Fruit fly (Drosophila melanogaster): ENCODE results near the gene P5CDh2.

The P5CDh2 gene

DNA sequence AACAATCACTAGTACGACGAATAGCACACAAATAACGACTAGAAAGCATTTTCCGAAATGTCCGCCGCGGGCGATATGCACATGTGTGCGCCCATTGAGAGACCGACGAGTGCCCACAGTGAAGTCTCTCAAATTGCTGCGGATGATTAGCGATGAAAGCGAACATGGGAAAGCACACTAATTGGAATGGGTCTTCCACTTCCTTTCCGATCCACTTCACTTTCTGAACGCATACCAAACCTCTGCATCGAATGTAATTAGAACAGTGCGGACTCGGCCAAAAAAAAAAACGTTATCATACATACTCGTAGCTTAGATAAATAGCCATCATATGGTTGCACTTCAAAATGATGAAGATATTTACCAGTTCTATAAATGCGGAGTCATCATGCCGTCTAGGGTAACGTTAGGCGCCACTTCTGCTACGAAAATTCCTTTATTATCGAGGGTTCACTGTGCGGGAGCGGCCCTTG, 27.7 kb upstream of the P5CDh2 start:
- peak; percentile 36 for TF ChIP-seq Pif1A (GFP tag; optimal IDR thresholded peaks at IDR 0.05)
- no peak for TF ChIP-seq EcR (GFP tag; optimal IDR thresholded peaks at IDR 0.05)
- TF ChIP-seq Ets98B (GFP tag; IDR thresholded peaks at IDR 0.05), result peak; percentile 54; the same call in 1 of the 2 replicates
- no peak for TF ChIP-seq CG32121 (GFP tag; IDR thresholded peaks at IDR 0.05)
- TF ChIP-seq CG8159 (tag; optimal IDR thresholded peaks at IDR 0.05), result peak; percentile 3
- TF ChIP-seq CG14655 (GFP tag; optimal IDR thresholded peaks at IDR 0.05), result peak; percentile 44
- no peak for TF ChIP-seq CG12605 (GFP tag; IDR thresholded peaks at IDR 0.05)
- peak; percentile 59; the same call in 2 of the 3 replicates for TF ChIP-seq CG4496 (GFP tag; IDR thresholded peaks at IDR 0.05)
- TF ChIP-seq Pif1B (GFP tag; optimal IDR thresholded peaks at IDR 0.05), result no peak
- TF ChIP-seq CG15710 (tag; optimal IDR thresholded peaks at IDR 0.05), result peak; percentile 2
- no peak for TF ChIP-seq rn (GFP tag; IDR thresholded peaks at IDR 0.05)
- no peak for TF ChIP-seq CG10348 (GFP tag; IDR thresholded peaks at IDR 0.05)
- TF ChIP-seq Snoo (tag; optimal IDR thresholded peaks at IDR 0.05), result no peak
- peak; percentile 28 for TF ChIP-seq CG8301 (tag; optimal IDR thresholded peaks at IDR 0.05)
- TF ChIP-seq CG13204 (GFP tag; optimal IDR thresholded peaks at IDR 0.05), result no peak
- peak; percentile 53; the same call in 1 of the 3 replicates for TF ChIP-seq fd96Ca (GFP tag; IDR thresholded peaks at IDR 0.05)
- TF ChIP-seq D1 (tag; optimal IDR thresholded peaks at IDR 0.05), result no peak
- peak; percentile 19 for TF ChIP-seq CG9948 (tag; optimal IDR thresholded peaks at IDR 0.05)
- TF ChIP-seq CG34367 (tag; optimal IDR thresholded peaks at IDR 0.05), result no peak
- TF ChIP-seq gl (tag; optimal IDR thresholded peaks at IDR 0.05), result no peak
- no peak for TF ChIP-seq CG17806 (tag; optimal IDR thresholded peaks at IDR 0.05)

DNA sequence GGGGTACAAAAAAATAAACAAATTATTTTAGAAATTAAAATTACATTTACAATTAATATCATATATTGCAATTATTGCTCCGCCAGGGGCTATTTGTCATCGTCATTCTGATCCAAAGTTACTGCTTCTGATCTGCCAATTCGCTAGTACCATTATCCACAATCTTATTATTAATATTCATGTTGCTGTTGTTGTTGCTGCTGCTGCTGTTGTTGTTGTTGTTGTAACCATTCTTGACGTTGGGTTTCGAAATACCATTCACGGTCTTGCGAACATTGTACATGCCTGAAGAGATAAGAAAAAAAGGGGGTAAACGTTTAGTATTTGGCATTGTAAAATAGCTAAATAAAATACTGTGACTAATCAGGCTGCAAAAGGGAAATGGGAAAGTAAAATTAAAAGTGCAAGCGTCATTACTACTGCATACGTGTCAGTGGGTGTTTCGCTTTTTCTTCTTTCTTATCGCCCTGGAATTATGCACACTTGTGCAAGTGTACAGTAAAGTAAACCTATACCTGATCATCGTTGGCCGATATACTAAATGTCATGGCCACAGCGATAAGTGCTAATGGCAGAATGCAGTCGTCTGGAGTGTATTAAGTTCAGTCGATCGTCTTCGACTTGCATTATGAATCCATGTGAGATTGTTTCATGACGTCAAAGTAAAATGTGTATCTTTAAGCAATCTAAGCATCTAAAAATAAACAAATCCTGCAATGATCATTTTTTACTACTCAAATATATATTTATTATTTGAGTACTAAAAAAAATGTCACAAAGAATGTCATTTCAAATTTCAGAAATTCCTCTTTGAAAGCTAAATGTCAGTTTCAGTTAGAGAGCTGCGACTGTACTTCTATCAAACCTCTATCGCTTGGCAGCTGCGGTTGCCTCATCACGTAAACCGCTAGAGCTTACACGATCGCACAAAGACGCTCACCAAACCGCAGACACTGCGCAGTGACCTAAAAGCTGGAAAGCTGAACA, 25.9 kb upstream of the P5CDh2 start:
- peak; percentile 80 for TF ChIP-seq EcR (GFP tag; optimal IDR thresholded peaks at IDR 0.05)
- TF ChIP-seq Pif1A (GFP tag; optimal IDR thresholded peaks at IDR 0.05), result no peak
- TF ChIP-seq gl (tag; optimal IDR thresholded peaks at IDR 0.05), result no peak
- TF ChIP-seq Pif1B (GFP tag; optimal IDR thresholded peaks at IDR 0.05), result no peak

DNA sequence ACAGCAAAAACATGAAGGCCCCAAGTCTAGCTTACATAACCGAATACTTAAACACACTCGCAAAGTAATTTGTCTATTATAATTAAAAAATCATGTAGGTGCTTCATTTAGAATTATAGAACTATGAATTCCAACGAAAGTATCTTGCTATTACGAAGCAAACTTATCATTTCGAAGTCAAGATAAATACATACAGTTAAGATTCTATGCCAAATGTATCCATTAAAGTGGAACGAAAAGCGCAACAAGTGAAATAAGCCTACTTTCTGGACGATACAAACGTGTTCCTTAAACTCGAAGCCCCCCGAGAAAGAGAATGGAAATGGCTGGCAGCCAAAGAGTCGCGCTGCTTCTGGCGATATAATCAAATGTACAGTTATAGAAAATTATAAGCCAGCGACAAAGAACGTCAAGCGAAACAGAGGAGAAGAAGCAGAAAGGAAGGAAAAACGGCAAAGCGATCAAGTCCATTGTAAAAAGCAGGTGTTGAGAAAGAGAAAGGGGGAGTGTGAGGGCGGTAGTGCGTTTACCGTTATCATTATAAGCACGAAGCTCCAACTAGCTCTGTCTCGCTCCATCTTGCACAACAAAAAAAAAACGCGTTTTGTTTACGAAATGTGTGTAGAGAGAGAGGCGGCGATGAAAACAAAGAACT, 25.0 kb upstream of the P5CDh2 start:
- 0 out of 3 replicates have a peak, but pooled peaks have one; percentile 33 for TF ChIP-seq fd96Ca (GFP tag; IDR thresholded peaks at IDR 0.05)
- TF ChIP-seq Ets98B (GFP tag; IDR thresholded peaks at IDR 0.05), result 0 out of 2 replicates have a peak, but pooled peaks have one; percentile 11
- TF ChIP-seq CG8301 (tag; optimal IDR thresholded peaks at IDR 0.05), result peak; percentile 21
- TF ChIP-seq Snoo (tag; optimal IDR thresholded peaks at IDR 0.05), result no peak
- no peak for TF ChIP-seq CG13204 (GFP tag; optimal IDR thresholded peaks at IDR 0.05)
- peak; percentile 39 for TF ChIP-seq CG15710 (tag; optimal IDR thresholded peaks at IDR 0.05)
- TF ChIP-seq CG9948 (tag; optimal IDR thresholded peaks at IDR 0.05), result peak; percentile 32
- TF ChIP-seq CG14655 (GFP tag; optimal IDR thresholded peaks at IDR 0.05), result peak; percentile 35
- no peak for TF ChIP-seq Pif1B (GFP tag; optimal IDR thresholded peaks at IDR 0.05)
- peak; percentile 44 for TF ChIP-seq EcR (GFP tag; optimal IDR thresholded peaks at IDR 0.05)
- peak; percentile 54 for TF ChIP-seq CG8159 (tag; optimal IDR thresholded peaks at IDR 0.05)
- TF ChIP-seq CG17806 (tag; optimal IDR thresholded peaks at IDR 0.05), result peak; percentile 33
- TF ChIP-seq Pif1A (GFP tag; optimal IDR thresholded peaks at IDR 0.05), result peak; percentile 1

DNA sequence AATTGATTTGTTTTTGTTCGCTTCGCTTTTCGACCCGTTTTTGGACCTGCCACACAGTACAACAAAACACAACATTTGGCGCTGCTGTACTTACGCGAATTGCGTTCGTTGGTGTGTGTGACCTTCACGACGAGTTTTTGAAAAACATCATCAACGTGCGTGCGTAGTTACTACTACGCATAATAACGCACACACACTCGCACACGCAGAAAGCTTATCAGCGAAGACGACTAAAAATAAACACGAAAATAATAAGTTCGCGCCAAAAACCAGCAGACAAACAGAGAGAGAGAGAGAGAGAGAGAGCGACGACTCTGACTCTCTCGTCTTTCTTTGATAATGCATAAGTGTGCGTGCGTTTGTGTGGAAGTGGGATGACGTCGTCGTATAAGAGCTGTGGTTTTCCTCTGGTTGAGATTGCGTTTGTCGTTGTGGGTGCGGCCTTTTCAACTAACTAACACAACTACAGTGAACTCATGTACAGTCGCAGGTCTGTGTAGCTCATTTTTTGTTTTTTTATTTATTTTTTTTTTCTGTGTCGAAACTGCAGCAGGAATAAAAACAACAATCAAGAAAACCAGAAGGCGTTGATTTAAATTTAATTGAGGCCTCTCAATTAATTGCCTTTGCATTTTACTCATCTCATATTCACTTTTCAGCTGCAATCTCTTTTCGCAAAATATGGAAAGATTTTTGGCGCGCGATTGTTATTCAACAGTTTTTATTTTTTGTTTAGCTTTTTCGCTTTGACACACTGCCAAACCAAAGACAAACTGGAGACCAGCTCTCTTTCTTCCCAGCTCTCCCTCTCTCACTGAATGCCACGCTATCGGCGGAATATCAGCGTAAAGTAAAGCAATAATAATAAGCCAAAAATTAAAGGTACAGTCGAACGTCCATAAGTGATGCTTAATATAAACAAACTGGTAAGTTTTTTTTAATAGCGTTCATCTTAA, 23.8 kb upstream of the P5CDh2 start:
- TF ChIP-seq EcR (GFP tag; optimal IDR thresholded peaks at IDR 0.05) (peak; percentile 88), CG32121 (GFP tag; IDR thresholded peaks at IDR 0.05) (peak; percentile 67; the same call in 1 of the 2 replicates), Snoo (tag; optimal IDR thresholded peaks at IDR 0.05) (peak; percentile 42), fd96Ca (GFP tag; IDR thresholded peaks at IDR 0.05) (peak; percentile 52; the same call in 2 of the 3 replicates), CG9948 (tag; optimal IDR thresholded peaks at IDR 0.05) (peak; percentile 36), CG34367 (tag; optimal IDR thresholded peaks at IDR 0.05) (peak; percentile 1), rn (GFP tag; IDR thresholded peaks at IDR 0.05) (0 out of 2 replicates have a peak, but pooled peaks have one; percentile 28), D1 (tag; optimal IDR thresholded peaks at IDR 0.05) (no peak), Pif1A (GFP tag; optimal IDR thresholded peaks at IDR 0.05) (peak; percentile 66), Ets98B (GFP tag; IDR thresholded peaks at IDR 0.05) (peak; percentile 68; the same call in 1 of the 2 replicates), CG14655 (GFP tag; optimal IDR thresholded peaks at IDR 0.05) (peak; percentile 27), CG8159 (tag; optimal IDR thresholded peaks at IDR 0.05) (peak; percentile 61), CG4496 (GFP tag; IDR thresholded peaks at IDR 0.05) (peak; percentile 39; the same call in 2 of the 3 replicates), CG12605 (GFP tag; IDR thresholded peaks at IDR 0.05) (peak; percentile 66), CG13204 (GFP tag; optimal IDR thresholded peaks at IDR 0.05) (peak; percentile 25), gl (tag; optimal IDR thresholded peaks at IDR 0.05) (no peak), CG10348 (GFP tag; IDR thresholded peaks at IDR 0.05) (no peak), CG8301 (tag; optimal IDR thresholded peaks at IDR 0.05) (no peak), CG17806 (tag; optimal IDR thresholded peaks at IDR 0.05) (no peak), CG15710 (tag; optimal IDR thresholded peaks at IDR 0.05) (peak; percentile 50), Pif1B (GFP tag; optimal IDR thresholded peaks at IDR 0.05) (peak; percentile 78)
